Worm (Caenorhabditis elegans): Measurements from ENCODE around the gene C14A11.2.

DNA sequence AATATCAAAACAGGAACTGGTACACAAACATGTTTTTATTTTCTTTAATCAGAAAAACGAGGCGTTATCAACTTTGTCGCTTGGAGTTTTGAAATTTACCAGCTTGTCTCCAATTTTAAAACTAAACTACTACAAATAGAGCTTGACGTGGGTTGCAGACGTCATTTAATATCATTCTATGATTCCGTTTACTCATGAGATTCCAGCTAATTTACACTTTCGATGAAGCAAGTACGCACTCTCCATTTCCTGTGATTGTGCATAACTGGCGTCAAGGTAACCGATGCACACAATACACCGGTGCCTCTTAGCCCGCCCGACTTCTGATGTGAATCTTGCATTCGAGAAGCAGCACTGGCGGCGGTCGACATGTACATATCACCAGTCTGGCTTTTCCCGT is 16.0 kb downstream of the C14A11.2 start:
- no peak for TF ChIP-seq hmg-4 (GFP tag; optimal IDR thresholded peaks at IDR 0.05)
- no peak for TF ChIP-seq scrt-1 (GFP tag; IDR thresholded peaks at IDR 0.05)
- TF ChIP-seq aly-1 (tag; optimal IDR thresholded peaks at IDR 0.05): no peak
- TF ChIP-seq sea-1 (GFP tag; conservative IDR thresholded peaks at IDR 0.05): no peak
- no peak for TF ChIP-seq pes-1 (GFP tag; IDR thresholded peaks at IDR 0.05)
- no peak for TF ChIP-seq flt-1 (GFP tag; IDR thresholded peaks at IDR 0.05)

All from whole organism, early embryonic.